Fruit fly (Drosophila melanogaster) whole organism, larva: ENCODE measurements around the gene Zir.
A peak's percentile ranks its signal among the peaks of the same experiment; 100 is the strongest.

Experiments
- noc ChIP-seq: fragments of 200-800 bp; sonication (Bioruptor generic); optimal IDR thresholded peaks from 3 replicates; lab custom pipeline; 2019; ENCODE audit warnings: missing biosample characterization, mild to moderate bottlenecking, missing genetic modification characterization, moderate library complexity

The Zir gene

DNA sequence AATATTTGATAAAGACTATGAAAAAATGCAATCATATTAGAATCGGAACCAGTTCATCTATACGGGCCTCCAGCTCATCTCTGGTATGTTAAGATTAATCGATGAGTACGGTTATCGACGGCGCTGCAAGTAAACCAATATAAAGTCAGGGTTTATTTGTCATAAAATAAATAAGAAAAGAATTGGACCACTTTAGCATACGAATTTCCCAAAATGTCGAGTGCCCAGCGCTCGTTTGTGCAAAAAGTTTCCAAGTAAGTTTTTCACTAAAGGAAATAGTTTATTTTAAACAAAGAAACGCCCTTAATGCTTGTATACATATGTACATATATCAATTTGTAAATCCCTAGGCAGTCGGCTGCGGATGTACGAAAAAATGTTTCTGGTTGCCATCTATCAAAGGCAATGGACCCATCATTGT lies at the start of gene Zir:
TSS of gene Zir (plus strand) at position 101 of the 421 bp plus-strand sequence.
- TF ChIP-seq noc, result no peak

DNA sequence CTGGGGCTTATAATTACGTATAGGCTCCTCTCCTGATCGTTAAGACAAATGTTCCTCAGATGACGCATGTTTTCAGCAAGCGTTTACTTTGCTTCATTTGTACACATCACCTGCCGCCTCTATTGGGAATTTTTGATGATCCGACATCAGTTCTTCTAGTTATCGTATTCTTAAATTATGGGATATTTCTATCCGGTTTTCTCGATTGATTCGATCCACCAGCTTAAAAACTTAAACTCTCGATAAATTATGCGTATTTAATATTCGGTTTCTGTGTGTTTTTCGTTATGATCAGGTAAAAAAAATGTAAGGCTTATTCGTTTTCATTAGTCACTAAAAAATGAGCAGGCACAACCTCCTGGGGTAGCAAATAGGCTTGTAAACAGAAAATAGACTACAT lies 41.4 kb upstream of the Zir start:
- TF ChIP-seq noc, result no peak

DNA sequence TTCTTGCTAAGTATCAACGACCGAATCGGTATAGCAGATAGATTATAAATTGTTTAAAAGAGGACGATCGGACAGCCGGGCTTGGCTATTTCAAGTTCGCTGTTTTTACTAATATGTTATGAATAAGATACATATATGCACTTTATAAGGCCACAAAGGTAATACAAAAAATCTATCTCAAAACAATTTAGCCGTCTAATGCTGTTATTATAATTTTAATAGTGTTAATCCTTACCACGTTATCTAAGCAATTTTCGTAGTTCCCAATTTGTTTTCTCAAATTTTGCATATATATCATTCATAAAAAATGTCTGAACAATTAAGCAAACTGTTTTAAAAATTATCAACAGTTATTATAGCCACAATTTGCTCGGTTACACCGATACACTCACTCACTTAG lies 37.7 kb upstream of the Zir start:
- no peak for TF ChIP-seq noc

DNA sequence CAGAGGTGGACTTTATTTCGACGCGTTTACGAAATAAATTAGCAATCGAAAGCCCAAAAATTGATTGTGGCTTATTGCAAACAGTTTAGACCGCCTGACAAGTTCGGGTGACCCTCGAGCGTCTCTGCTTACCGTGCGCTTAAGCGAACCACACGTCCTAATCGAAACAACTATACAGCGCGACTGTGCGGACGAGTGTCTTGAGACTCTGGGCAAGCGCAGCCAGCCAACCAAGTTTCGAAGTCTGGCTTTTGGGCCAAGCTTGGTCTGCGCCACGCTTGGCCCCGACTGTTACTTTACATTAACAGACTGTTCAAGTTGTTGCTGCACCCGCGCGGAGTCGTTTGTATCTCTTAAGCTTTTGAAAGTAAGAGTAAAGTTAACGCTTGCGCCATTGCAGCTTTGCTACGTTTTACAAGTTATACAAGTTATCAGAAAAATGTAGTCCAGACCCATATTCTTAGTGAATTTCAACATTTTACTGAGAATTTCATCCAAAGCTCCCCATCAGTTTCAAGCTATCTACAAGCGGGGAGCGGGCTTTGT lies 35.4 kb upstream of the Zir start:
- no peak for TF ChIP-seq noc

DNA sequence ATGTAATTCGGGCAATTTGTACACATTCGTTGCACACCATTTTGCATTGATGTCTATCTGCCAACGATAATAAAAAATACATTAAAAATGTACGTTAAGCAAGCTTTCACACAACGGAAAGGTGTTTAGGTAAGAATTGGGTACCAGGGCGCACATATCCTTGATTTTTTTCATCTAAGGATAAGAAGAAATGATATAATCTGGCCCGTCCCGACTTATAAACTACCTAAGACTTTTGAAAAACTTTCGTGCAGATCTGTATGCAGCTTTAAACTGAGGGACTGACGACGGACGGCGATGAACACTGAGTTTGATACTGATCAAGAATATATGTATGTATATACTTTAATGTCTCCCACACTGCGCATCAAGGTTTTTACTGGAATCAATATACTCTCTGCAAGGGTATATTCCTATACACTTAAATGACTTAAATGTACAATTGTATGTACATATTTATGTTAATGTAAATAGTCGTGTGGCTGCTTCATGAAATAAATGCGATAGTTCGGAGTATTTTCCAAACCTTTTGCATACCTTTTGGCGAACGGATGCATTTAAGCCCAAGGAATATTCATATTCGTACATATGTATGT lies 29.1 kb upstream of the Zir start, which contains the start of gene Cda5:
TSS of gene Cda5 (minus strand) at position 51 of the 596 bp plus-strand sequence.
- no peak for TF ChIP-seq noc

DNA sequence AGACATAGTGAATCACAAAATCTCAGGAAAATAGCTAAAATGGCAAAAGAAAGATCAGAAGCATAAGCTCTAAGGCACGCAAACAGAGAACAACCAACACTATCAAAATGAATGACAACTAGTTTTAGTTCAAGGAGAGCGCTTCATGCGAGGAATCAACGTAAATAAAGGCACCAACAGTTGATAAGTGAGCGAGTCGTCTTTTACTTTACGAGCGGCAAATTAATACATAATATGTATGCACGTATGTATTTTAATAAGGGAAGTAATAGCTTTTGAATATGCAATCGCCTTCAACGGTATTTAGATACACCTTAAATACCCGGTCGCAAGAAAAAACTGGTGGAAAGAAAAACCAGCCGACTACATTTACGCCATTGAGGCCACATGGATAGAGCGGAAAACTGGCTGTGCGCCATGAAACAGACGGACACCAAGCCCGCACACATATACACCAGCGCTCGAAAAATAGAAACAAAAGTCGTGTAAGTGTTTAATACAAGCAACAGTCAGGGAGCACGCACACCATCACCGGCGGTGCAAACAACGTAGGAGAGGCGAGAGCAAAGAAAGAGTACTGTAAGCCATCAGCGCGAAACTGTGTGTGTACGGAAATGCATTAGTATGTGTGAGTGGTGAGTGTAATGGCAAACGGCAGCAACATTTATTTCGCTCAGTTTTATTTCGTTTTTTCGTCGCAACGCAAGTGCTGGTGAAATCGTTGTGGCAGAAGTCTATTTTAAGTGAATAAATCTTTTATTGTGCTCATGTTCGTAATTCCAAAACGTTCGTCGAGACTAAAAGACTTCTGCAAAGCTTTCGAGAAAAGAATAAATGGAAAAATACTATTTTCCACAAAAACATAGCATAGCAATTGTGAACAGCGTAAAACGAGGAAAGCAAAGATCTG lies 27.9 kb upstream of the Zir start, which contains the start of gene dbr:
TSS of gene dbr (plus strand) at position 114 of the 910 bp plus-strand sequence.
- peak; percentile 4 for TF ChIP-seq noc

DNA sequence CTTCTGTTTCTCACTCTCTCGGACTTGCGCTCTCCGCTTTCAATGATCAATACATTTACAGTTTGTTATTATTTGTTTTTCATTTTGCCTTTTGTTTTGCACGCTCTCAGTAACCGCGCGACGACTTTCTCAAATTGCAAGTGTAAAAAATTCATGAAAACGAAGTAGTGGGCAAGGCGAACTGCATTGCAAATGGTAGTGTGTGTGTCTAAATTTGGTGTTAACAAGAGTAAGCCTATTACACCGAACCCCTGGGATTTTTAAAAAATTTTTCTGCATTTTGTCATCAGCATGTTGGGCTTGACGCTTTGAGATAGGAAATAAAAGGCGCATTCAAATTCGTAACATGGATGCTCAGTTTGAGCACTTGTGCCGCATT lies 27.3 kb upstream of the Zir start:
- TF ChIP-seq noc, result no peak

DNA sequence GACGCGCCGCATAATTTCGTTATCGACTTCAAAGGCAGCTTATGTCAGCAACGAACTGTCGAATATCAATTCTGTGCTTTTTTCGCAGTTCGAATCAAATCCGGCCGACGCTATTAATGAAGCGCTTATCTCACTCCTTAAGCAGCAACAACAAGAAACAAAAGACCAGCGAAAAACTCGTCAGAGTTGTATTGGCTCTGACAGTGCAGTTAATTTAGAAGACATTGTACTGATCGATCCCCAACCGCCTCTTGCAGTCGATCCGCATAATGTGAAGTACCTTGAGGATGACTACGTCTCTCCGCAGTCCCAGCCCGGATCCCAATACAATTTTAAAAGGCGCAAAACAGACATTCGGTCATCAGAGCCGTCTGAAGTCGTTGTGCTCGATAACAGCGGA lies 25.0 kb upstream of the Zir start:
- no peak for TF ChIP-seq noc

DNA sequence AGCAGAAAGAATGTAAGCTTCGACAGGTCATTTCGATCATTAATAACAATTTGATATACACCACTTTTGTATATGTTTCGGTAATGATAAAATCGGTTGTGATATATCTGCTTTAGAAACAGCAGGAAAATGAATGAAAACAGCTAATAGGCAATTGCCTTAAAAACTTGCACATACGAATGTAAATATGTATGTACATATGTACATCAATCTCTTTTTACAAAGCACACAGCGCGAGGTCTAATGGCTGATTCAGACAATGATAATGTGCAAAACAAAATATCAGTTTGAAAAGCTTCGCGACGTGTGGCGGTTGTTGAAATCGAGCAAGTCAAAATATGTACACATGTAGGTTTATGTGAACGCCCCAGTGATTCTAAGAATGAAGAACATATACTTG lies 23.1 kb upstream of the Zir start, which contains the start of gene galectin:
TSS of gene galectin (plus strand) at position 301 of the 400 bp plus-strand sequence.
- TF ChIP-seq noc, result no peak

DNA sequence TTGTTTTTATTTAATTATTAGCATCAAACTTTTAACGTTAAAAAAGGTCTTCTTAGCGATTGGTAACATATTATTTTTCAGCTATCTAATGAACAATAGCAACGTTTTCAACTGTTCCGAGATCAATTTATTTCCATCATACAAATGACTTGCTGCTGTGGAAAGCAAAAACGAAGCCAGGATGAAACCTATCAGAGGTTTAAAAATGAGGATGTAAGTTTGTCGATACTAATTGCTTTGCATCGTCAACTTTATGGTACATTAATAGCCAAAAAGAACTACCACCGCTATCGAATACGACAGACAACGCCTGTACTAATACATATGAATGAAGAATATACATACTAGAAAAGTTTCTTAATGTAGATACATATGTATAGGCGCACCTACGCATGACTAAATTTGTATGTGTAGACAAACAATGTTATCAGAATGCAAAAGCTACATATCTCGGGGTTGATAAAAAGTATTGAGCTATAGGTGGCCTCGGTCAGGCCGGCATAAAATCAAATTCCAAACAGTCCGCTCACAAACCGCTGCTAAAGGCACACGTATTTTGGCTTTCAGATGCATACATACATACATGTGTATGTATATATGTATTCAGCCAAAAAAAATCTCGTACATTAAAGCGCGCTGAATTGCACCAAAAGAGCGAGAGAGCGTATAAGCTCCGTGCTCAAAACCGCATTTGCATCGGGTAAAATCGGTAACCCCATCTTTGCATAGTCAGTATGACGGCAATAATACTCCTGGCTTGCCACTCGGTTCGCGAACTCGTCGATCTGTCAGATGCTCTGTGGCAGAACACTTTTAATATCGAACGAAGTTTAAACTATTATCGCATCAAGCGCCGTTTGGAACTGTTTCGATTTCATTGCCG lies 22.4 kb upstream of the Zir start:
- TF ChIP-seq noc, result peak; percentile 50

DNA sequence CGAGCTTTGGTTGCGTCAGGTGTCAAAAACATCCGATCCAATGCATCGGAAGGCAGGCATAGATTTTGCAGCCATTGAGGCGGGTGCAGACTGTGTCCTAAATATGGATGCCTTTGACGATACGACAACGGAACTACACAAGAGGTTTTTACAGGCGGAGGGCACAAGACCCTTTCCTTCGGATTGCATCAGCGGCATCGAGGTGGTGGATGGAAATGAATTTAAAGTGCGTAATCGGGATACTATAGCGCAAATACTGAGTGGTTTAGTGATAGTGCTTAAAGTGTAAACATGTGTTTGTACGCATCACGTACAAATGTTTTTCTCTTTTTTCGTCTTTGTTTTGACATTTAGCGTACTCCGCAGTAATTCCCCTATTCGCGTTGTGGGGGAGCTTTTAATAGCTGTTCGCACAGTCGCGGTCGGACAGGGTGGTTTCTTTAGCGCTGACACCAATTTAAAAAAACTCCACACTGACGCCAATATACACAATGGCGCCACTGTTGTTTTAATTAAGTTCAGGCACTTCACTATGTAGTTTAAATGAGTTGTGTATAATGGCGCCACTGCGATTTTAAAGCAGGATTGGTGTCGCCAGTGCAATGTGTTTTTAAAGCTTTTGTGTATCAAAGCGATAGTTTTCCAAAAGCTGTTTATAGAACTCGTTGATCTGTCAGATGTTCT lies 21.6 kb upstream of the Zir start:
- TF ChIP-seq noc, result peak; percentile 9

DNA sequence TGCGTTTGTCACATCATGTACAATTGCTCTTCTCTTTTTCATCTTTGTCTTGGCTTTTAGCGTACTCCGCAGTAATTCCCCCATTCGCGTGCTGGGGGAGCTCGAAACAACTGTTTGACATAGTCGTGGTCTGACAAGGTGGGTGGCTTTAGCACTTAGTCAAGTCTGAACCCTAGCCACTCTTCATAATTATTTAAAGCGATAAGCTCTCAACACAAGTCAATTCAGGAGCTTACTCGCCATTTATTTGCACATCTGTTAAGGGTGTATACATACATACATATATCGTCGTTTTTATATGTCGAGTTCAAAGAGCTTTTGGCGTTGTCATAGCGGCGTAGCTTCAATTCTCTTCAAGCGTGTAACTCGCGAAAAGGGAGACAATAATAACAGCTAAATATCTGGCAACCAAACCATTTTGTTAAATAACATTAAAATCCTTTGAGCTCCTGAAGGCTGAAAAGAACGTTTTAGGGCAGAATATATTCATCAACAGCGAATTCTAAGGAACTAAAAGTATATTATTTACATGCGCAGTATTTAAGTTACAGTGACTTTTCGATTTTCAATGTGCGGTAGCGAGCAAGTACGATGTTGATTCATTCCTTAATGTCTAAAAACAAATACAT lies 20.7 kb upstream of the Zir start:
- TF ChIP-seq noc, result no peak

DNA sequence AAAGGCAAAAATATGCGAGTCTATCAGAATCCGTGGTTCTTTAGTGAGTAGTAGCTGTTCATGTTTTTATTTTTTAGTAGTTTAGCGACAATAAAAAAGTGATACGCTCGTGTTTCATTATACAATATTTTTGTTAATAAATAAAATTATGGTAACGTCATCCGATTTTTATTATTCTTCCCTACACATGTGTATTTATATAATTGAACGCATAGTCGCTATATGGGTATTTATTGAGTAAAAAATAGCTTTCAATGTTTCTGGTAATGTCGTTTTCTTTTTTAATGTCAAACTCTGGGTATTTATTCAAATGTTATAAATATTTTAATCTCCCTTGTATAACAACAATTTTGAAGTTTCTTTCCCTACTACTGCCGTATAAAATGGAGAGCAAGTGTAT lies 18.5 kb upstream of the Zir start, which contains the start of gene CG11374:
TSS of gene CG11374 (plus strand) at position 301 of the 400 bp plus-strand sequence.
- TF ChIP-seq noc, result no peak

DNA sequence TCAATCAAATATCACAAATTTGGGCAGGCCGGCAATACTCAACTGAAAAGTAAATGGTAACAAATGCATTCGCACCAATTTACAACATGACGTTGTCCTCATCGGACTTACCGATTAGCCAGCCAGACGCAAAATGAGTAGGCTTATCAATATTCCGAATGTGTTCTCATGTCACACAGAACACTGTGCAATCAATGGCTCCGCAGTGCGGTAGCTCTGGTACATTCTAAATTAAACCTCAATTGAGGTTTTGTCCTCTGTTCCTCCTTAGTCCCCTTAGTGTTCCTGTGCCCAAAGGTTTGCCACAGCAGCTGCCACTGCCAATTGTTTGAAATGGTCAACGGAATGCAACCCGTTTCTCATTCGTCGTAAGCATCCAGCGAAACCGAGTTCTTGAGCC lies 15.7 kb upstream of the Zir start:
- no peak for TF ChIP-seq noc

DNA sequence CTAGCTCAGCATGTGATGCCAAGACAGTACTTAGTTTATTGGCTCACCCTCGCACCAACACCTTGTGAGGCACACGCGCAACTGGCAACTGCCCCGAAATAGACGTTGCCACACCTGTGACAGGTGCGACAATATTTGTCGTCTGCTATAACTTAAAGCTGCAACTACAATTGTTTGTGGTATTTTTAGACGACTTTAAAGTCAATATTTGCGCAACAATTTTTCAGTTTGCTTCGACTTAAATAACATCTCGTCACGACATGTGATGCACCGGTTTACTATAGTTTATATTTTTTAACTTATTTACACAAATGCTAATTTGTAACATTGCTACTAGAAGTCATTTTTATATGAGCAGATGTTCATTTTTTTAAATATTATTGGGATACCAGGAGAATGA lies 13.3 kb upstream of the Zir start:
- peak; percentile 46 for TF ChIP-seq noc
